Worm (Caenorhabditis elegans): Measurements from ENCODE around the gene oig-8.

DNA sequence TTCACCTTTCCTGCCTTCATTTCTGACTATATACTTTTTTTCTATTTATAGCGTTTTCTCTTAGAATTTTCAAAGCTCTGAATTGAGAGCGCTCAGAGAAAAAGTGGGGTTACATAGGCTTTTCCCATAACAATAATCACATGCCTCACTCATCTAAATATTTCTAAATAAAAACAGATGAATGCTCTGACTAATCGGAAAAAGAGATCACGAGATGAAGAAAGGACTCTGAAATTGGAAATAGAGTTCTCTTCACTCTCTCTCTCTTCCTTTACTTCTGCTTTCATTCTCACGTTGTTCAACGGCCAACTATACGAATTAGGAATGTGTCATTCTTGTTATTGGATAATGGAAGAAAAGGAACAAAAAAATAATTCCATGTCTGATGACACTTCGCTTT lies 40.2 kb upstream of the oig-8 start:
- peak; percentile 9 for TF ChIP-seq nhr-21 (tag; optimal IDR thresholded peaks at IDR 0.05)
- TF ChIP-seq nhr-12 (tag; optimal IDR thresholded peaks at IDR 0.05): no peak
- TF ChIP-seq egl-27 (tag; optimal IDR thresholded peaks at IDR 0.05): no peak
- TF ChIP-seq fos-1 (tag; optimal IDR thresholded peaks at IDR 0.05): no peak
- TF ChIP-seq blmp-1 (tag; optimal IDR thresholded peaks at IDR 0.05; ENCODE audit: insufficient read depth): no peak
- no peak for TF ChIP-seq nhr-11 (tag; optimal IDR thresholded peaks at IDR 0.05)
- TF ChIP-seq ztf-11 (tag; optimal IDR thresholded peaks at IDR 0.05): no peak
- TF ChIP-seq elt-1 (tag; optimal IDR thresholded peaks at IDR 0.05): no peak
- no peak for TF ChIP-seq R02D3.7 (tag; optimal IDR thresholded peaks at IDR 0.05)
- no peak for TF ChIP-seq snpc-4 (tag; optimal IDR thresholded peaks at IDR 0.05)
- no peak for TF ChIP-seq alr-1 (tag; optimal IDR thresholded peaks at IDR 0.05)
- TF ChIP-seq Y55F3AM.14 (GFP tag; optimal IDR thresholded peaks at IDR 0.05): no peak
- TF ChIP-seq mab-5 (tag; optimal IDR thresholded peaks at IDR 0.05): no peak
